Fruit fly (Drosophila melanogaster): ENCODE results near the gene Ogdh.

DNA sequence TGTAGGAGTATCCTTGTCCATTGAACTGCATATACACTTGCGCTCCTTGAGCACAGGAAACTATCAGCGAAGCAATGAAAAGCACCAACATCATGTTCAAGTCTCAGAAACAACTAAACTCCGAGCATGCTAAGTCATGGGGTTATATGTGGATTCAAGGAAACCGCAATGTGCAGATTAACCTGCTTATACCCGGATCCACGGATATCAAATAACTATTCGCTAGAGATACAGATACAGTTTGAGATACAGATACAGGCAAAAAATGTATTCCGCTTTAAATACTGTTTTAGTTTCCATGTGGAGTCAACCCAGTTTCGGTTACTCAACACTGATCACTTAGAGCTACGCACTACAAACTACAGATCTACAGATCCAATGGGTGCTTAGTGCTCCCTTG, 15.8 kb upstream of the Ogdh start, which contains the start of gene CG13022:
- TF ChIP-seq fru (GFP tag; optimal IDR thresholded peaks at IDR 0.05) (no peak), foxo (GFP tag; optimal IDR thresholded peaks at IDR 0.05) (no peak), Hnf4 (GFP tag; optimal IDR thresholded peaks at IDR 0.05) (no peak)

Data from whole organism, wandering third instar larva.